Worm (Caenorhabditis elegans) whole organism, young adult: ENCODE results near the gene T09F5.20.

Experiments
- B0019.2 ChIP-seq: fragments of 200-800 bp; sonication (Bioruptor generic); conservative IDR thresholded peaks from 2 replicates; pipeline ENCODE4 v1.3.6; 2022; ENCODE audit warnings: missing genetic modification reagents, missing genetic modification characterization, missing compliant biosample characterization
- C17E4.6 ChIP-seq: fragments of 200-800 bp; sonication (Bioruptor generic); IDR thresholded peaks from 2 replicates; pipeline ENCODE4 v1.3.6; 2022; ENCODE audit warnings: missing genetic modification reagents, missing genetic modification characterization, missing compliant biosample characterization
- D2030.7 ChIP-seq: fragments of 200-800 bp; sonication (Bioruptor generic); IDR thresholded peaks from 2 replicates; pipeline ENCODE4 v1.3.6; 2022; ENCODE audit warnings: missing genetic modification reagents, missing genetic modification characterization, missing compliant biosample characterization
- F55B11.4 ChIP-seq: sonication (generic microtip); optimal IDR thresholded peaks from 2 replicates; lab custom pipeline; 2016; ENCODE audit warnings: missing compliant biosample characterization, missing genetic modification characterization, borderline replicate concordance; ENCODE audit not compliant: insufficient read depth
- F57A8.1 ChIP-seq: fragments of 200-800 bp; sonication (Bioruptor generic); optimal IDR thresholded peaks from 2 replicates; lab custom pipeline; 2018; ENCODE audit warnings: mild to moderate bottlenecking, missing genetic modification characterization, moderate library complexity, missing compliant biosample characterization
- T07F8.4 ChIP-seq: sonication (generic microtip); optimal IDR thresholded peaks from 2 replicates; lab custom pipeline; 2016; ENCODE audit warnings: mild to moderate bottlenecking, missing genetic modification characterization, moderate library complexity, missing compliant biosample characterization
- Y53G8AR.9 ChIP-seq: fragments of 200-800 bp; sonication (Bioruptor generic); conservative IDR thresholded peaks from 2 replicates; pipeline ENCODE4 v1.3.6; 2022; ENCODE audit warnings: missing genetic modification reagents, missing genetic modification characterization, missing compliant biosample characterization
- Y95B8A.8 ChIP-seq: fragments of 200-800 bp; sonication (Bioruptor generic); IDR thresholded peaks from 2 replicates; pipeline ENCODE4 v1.3.6; 2022; ENCODE audit warnings: missing genetic modification reagents, missing genetic modification characterization, missing compliant biosample characterization
- akir-1 ChIP-seq: fragments of 200-800 bp; sonication (Bioruptor generic); optimal IDR thresholded peaks from 2 replicates; lab custom pipeline; 2018; ENCODE audit warnings: mild to moderate bottlenecking, missing genetic modification characterization, moderate library complexity, missing compliant biosample characterization
- ama-1 ChIP-seq, 3 experiments: fragments of 150-350 bp in 1 of 3; sonication (generic microtip) in 2 of 3; optimal IDR thresholded peaks; 2 replicates each; lab custom pipeline; 2014 to 2018; ENCODE audit warnings: missing biosample characterization in 2 of 3, missing genetic modification characterization in 2 of 3, missing genetic modification reagents in 2 of 3
- aptf-2 ChIP-seq: fragments of 200-800 bp; sonication (Bioruptor generic); conservative IDR thresholded peaks from 2 replicates; pipeline ENCODE4 v1.3.6; 2022; ENCODE audit warnings: missing genetic modification reagents, missing genetic modification characterization, missing compliant biosample characterization
- attf-3 ChIP-seq: fragments of 200-800 bp; sonication (Bioruptor generic); conservative IDR thresholded peaks from 2 replicates; pipeline ENCODE4 v1.3.6; 2022; ENCODE audit warnings: missing genetic modification reagents, missing genetic modification characterization, missing compliant biosample characterization
- cebp-2 ChIP-seq: fragments of 200-800 bp; sonication (Bioruptor generic); IDR thresholded peaks from 2 replicates; pipeline ENCODE4 v1.3.6; 2022; ENCODE audit warnings: missing genetic modification characterization, missing compliant biosample characterization
- ceh-27 ChIP-seq: fragments of 200-800 bp; sonication (Bioruptor generic); optimal IDR thresholded peaks from 2 replicates; lab custom pipeline; 2018; ENCODE audit warnings: mild to moderate bottlenecking, missing genetic modification characterization, moderate library complexity, missing compliant biosample characterization
- ceh-58 ChIP-seq: fragments of 200-800 bp; sonication (Bioruptor generic); IDR thresholded peaks from 2 replicates; pipeline ENCODE4 v1.3.6; 2022; ENCODE audit warnings: missing genetic modification characterization, missing compliant biosample characterization
- ceh-79 ChIP-seq: sonication (generic microtip); optimal IDR thresholded peaks from 2 replicates; lab custom pipeline; 2017; ENCODE audit warnings: mild to moderate bottlenecking, missing genetic modification characterization, missing compliant biosample characterization
- dox-1 ChIP-seq: fragments of 200-800 bp; sonication (Bioruptor generic); IDR thresholded peaks from 2 replicates; pipeline ENCODE4 v1.3.6; 2022; ENCODE audit warnings: missing genetic modification reagents, missing genetic modification characterization, missing compliant biosample characterization
- egl-44 ChIP-seq: fragments of 200-800 bp; sonication (Bioruptor generic); IDR thresholded peaks from 2 replicates; pipeline ENCODE4 v1.3.6; 2022; ENCODE audit warnings: missing genetic modification reagents, missing genetic modification characterization, missing compliant biosample characterization
- ekl-4 ChIP-seq: fragments of 200-800 bp; sonication (Bioruptor generic); IDR thresholded peaks from 2 replicates; pipeline ENCODE4 v1.3.6; 2022; ENCODE audit warnings: missing genetic modification reagents, missing genetic modification characterization, missing compliant biosample characterization
- ets-4 ChIP-seq: fragments of 200-800 bp; sonication (Bioruptor generic); optimal IDR thresholded peaks from 2 replicates; lab custom pipeline; 2018; ENCODE audit warnings: mild to moderate bottlenecking, missing genetic modification characterization, missing compliant biosample characterization
- gei-17 ChIP-seq: fragments of 200-800 bp; sonication (Bioruptor generic); optimal IDR thresholded peaks from 2 replicates; lab custom pipeline; 2018; ENCODE audit warnings: mild to moderate bottlenecking, missing genetic modification characterization, missing compliant biosample characterization
- hmg-1.2 ChIP-seq: fragments of 200-800 bp; sonication (Bioruptor generic); IDR thresholded peaks from 2 replicates; pipeline ENCODE4 v1.3.6; 2022; ENCODE audit warnings: missing genetic modification reagents, missing genetic modification characterization, missing compliant biosample characterization
- lsy-27 ChIP-seq: sonication (generic microtip); optimal IDR thresholded peaks from 2 replicates; lab custom pipeline; 2017; ENCODE audit warnings: missing genetic modification characterization, mild to moderate bottlenecking, missing compliant biosample characterization, antibody characterized with exemption, missing genotype, borderline replicate concordance; ENCODE audit not compliant: insufficient read depth
- madf-10 ChIP-seq: sonication (generic microtip); optimal IDR thresholded peaks from 2 replicates; lab custom pipeline; 2016; ENCODE audit warnings: mild to moderate bottlenecking, missing genetic modification characterization, missing compliant biosample characterization
- madf-3 ChIP-seq: fragments of 200-800 bp; sonication (Bioruptor generic); IDR thresholded peaks from 2 replicates; pipeline ENCODE4 v1.3.6; 2022; ENCODE audit warnings: missing genetic modification reagents, missing genetic modification characterization, missing compliant biosample characterization
- madf-8 ChIP-seq: fragments of 200-800 bp; sonication (Bioruptor generic); conservative IDR thresholded peaks from 2 replicates; pipeline ENCODE4 v1.3.6; 2022; ENCODE audit warnings: missing genetic modification reagents, missing genetic modification characterization, missing compliant biosample characterization
- mcd-1 ChIP-seq: fragments of 200-800 bp; sonication (Bioruptor generic); IDR thresholded peaks from 2 replicates; pipeline ENCODE4 v1.3.6; 2022; ENCODE audit warnings: missing genetic modification reagents, missing genetic modification characterization, missing compliant biosample characterization
- nhr-179 ChIP-seq: sonication (generic microtip); optimal IDR thresholded peaks from 2 replicates; lab custom pipeline; 2016; ENCODE audit warnings: mild to moderate bottlenecking, missing genetic modification characterization, missing compliant biosample characterization
- nhr-80 ChIP-seq: sonication (generic microtip); optimal IDR thresholded peaks from 2 replicates; lab custom pipeline; 2016; ENCODE audit warnings: missing genetic modification characterization, missing compliant biosample characterization
- nhr-90 ChIP-seq: sonication (generic microtip); optimal IDR thresholded peaks from 2 replicates; lab custom pipeline; 2016; ENCODE audit warnings: missing genotype, mild to moderate bottlenecking, missing genetic modification characterization, missing compliant biosample characterization
- pha-4 ChIP-seq: fragments of 150-350 bp; sonication (generic microtip); optimal IDR thresholded peaks from 2 replicates; lab custom pipeline; 2014; ENCODE audit warnings: missing biosample characterization, missing genetic modification reagents, missing genetic modification characterization
- rpc-1 ChIP-seq, 2 experiments: fragments of 150-350 bp in 1 of 2; sonication (generic microtip) in 1 of 2; optimal IDR thresholded peaks; 2 replicates each; lab custom pipeline; 2014 to 2018; ENCODE audit warnings: missing biosample characterization in 1 of 2, missing genetic modification characterization in 1 of 2, missing genetic modification reagents in 1 of 2, missing genotype in 1 of 2
- snpc-3.4 ChIP-seq: sonication (generic microtip); optimal IDR thresholded peaks from 2 replicates; lab custom pipeline; 2017; ENCODE audit warnings: missing genetic modification characterization, mild to moderate bottlenecking, missing compliant biosample characterization, antibody characterized with exemption, moderate library complexity, missing genotype, missing genetic modification reagents
- snpc-4 ChIP-seq, 5 experiments: fragments of 150-350 bp in 1 of 5; sonication (generic microtip) in 4 of 5; optimal IDR thresholded peaks; 2 replicates each; lab custom pipeline; 2014 to 2018; ENCODE audit warnings: missing genetic modification characterization in 5 of 5, missing biosample characterization in 3 of 5, antibody characterized with exemption in 2 of 5, mild to moderate bottlenecking in 2 of 5, missing compliant biosample characterization in 2 of 5, missing genotype in 2 of 5, moderate library complexity in 2 of 5, missing genetic modification reagents in 1 of 5
- somi-1 ChIP-seq: fragments of 200-800 bp; sonication (Bioruptor generic); optimal IDR thresholded peaks from 2 replicates; lab custom pipeline; 2018; ENCODE audit warnings: mild to moderate bottlenecking, missing genetic modification characterization, missing compliant biosample characterization
- tbx-9 ChIP-seq: sonication (generic microtip); optimal IDR thresholded peaks from 2 replicates; lab custom pipeline; 2016; ENCODE audit warnings: borderline replicate concordance, missing genetic modification characterization, inconsistent platforms, missing compliant biosample characterization
- tlf-1 ChIP-seq: fragments of 200-800 bp; sonication (Bioruptor generic); optimal IDR thresholded peaks from 2 replicates; lab custom pipeline; 2018; ENCODE audit warnings: mild to moderate bottlenecking, missing genetic modification characterization, missing compliant biosample characterization
- unc-130 ChIP-seq: sonication (generic microtip); optimal IDR thresholded peaks from 2 replicates; lab custom pipeline; 2016; ENCODE audit warnings: missing genetic modification reagents, missing genetic modification characterization, missing compliant biosample characterization
- zfh-2 ChIP-seq: fragments of 200-800 bp; sonication (Bioruptor generic); conservative IDR thresholded peaks from 2 replicates; pipeline ENCODE4 v1.3.6; 2022; ENCODE audit warnings: missing genetic modification reagents, missing genetic modification characterization, missing compliant biosample characterization
- zim-3 ChIP-seq: sonication (generic microtip); optimal IDR thresholded peaks from 2 replicates; lab custom pipeline; 2017; ENCODE audit warnings: mild to moderate bottlenecking, missing genetic modification characterization, moderate library complexity, missing compliant biosample characterization

T09F5.20 gene

ce11 chrV:15156504-15156903 is 8.8 kb upstream of the T09F5.20 start (continued):
- TF ChIP-seq madf-3 (GFP tag; lab: Robert Waterston, UW): no peak
- no peak for TF ChIP-seq B0019.2 (GFP tag; lab: Robert Waterston, UW)
- no peak for TF ChIP-seq mcd-1 (GFP tag; lab: Robert Waterston, UW)
- no peak for TF ChIP-seq unc-130
- no peak for TF ChIP-seq T07F8.4
- TF ChIP-seq snpc-4 (GFP tag; optimal IDR thresholded peaks at IDR 0.05; lab: Kevin White, UChicago): no peak
- no peak for TF ChIP-seq snpc-4 (tag; optimal IDR thresholded peaks at IDR 0.05; lab: Kevin White, UChicago)
- TF ChIP-seq ceh-58: no peak
- no peak for TF ChIP-seq somi-1 (GFP tag; lab: Kevin White, UChicago)
- TF ChIP-seq F57A8.1 (GFP tag; lab: Kevin White, UChicago): no peak
- no peak for TF ChIP-seq aptf-2
- TF ChIP-seq zfh-2 (GFP tag; lab: Robert Waterston, UW): no peak
- no peak for TF ChIP-seq akir-1 (GFP tag; lab: Kevin White, UChicago)
- TF ChIP-seq nhr-90: peak; percentile 17
- TF ChIP-seq ekl-4 (GFP tag; lab: Robert Waterston, UW): no peak
- TF ChIP-seq hmg-1.2 (GFP tag; lab: Robert Waterston, UW): peak; percentile 62; the same call in 1 of the 2 replicates
- TF ChIP-seq gei-17: no peak
- TF ChIP-seq F55B11.4 (tag; lab: Kevin White, UChicago): no peak
- no peak for TF ChIP-seq ceh-27 (GFP tag; lab: Kevin White, UChicago)
- no peak for TF ChIP-seq ceh-79
- TF ChIP-seq attf-3: no peak
- no peak for TF ChIP-seq cebp-2 (GFP tag; lab: Robert Waterston, UW)
- peak; percentile 55 for TF ChIP-seq rpc-1 (optimal IDR thresholded peaks at IDR 0.05; lab: Kevin White, UChicago)
- peak; percentile 79 for TF ChIP-seq rpc-1 (tag; optimal IDR thresholded peaks at IDR 0.05; lab: Kevin White, UChicago)
- no peak for TF ChIP-seq madf-8 (GFP tag; lab: Robert Waterston, UW)
- TF ChIP-seq ets-4 (GFP tag; lab: Kevin White, UChicago): no peak
- TF ChIP-seq tlf-1 (GFP tag; lab: Kevin White, UChicago): no peak
- TF ChIP-seq nhr-179: no peak
- peak; percentile 75 for TF ChIP-seq D2030.7 (GFP tag; lab: Robert Waterston, UW)
- TF ChIP-seq dox-1: no peak
- no peak for TF ChIP-seq zim-3 (tag; lab: Kevin White, UChicago)
- no peak for TF ChIP-seq Y95B8A.8
- TF ChIP-seq ama-1 (optimal IDR thresholded peaks at IDR 0.05; lab: Kevin White, UChicago): no peak
- TF ChIP-seq ama-1 (GFP tag; optimal IDR thresholded peaks at IDR 0.05; lab: Kevin White, UChicago): no peak
- TF ChIP-seq nhr-80 (tag; lab: Kevin White, UChicago): no peak
- no peak for TF ChIP-seq pha-4 (tag; lab: Kevin White, UChicago)
- no peak for TF ChIP-seq tbx-9 (tag; lab: Kevin White, UChicago)
- peak; percentile 2 for TF ChIP-seq lsy-27 (tag; lab: Kevin White, UChicago)
- no peak for TF ChIP-seq egl-44 (GFP tag; lab: Robert Waterston, UW)
- no peak for TF ChIP-seq snpc-3.4 (tag; lab: Kevin White, UChicago)
- no peak for TF ChIP-seq C17E4.6 (GFP tag; lab: Robert Waterston, UW)
- TF ChIP-seq Y53G8AR.9 (GFP tag; lab: Robert Waterston, UW): no peak
- TF ChIP-seq madf-10 (tag; lab: Kevin White, UChicago): no peak
